Fruit fly (Drosophila melanogaster) whole organism, wandering third instar larva: ENCODE measurements around the gene CG43347.

Experiments used
- Abd-B ChIP-seq: fragments of >200 bp; optimal IDR thresholded peaks from 2 replicates; lab custom pipeline; 2017; ENCODE audit warnings: missing biosample characterization, missing genetic modification characterization
- Dfd ChIP-seq: fragments of >200 bp; optimal IDR thresholded peaks from 2 replicates; lab custom pipeline; 2017; ENCODE audit warnings: missing biosample characterization, missing genetic modification characterization
- HLH106 ChIP-seq: fragments of 200-800 bp; optimal IDR thresholded peaks from 3 replicates; lab custom pipeline; 2019; ENCODE audit warnings: missing biosample characterization, mild to moderate bottlenecking, missing genetic modification characterization, moderate library complexity
- Hr83 ChIP-seq: fragments of 200-300 bp; sonication (Bioruptor generic); optimal IDR thresholded peaks from 2 replicates; lab custom pipeline; 2016; ENCODE audit warnings: missing biosample characterization, mild to moderate bottlenecking, missing genetic modification characterization, moderate library complexity; ENCODE audit not compliant: poor library complexity, severe bottlenecking
- brk ChIP-seq: fragments of 200-800 bp; sonication (Bioruptor generic); optimal IDR thresholded peaks from 2 replicates; lab custom pipeline; 2016; ENCODE audit warnings: missing biosample characterization, mild to moderate bottlenecking, missing genetic modification characterization
- h ChIP-seq: fragments of 200-800 bp; sonication (Bioruptor generic); optimal IDR thresholded peaks from 3 replicates; lab custom pipeline; 2016; ENCODE audit warnings: missing biosample characterization, mild to moderate bottlenecking, missing genetic modification characterization
- jim ChIP-seq: fragments of 175-275, 200-325 bp; sonication (Bioruptor generic); optimal IDR thresholded peaks from 2 replicates; lab custom pipeline; 2016; ENCODE audit warnings: missing biosample characterization, mild to moderate bottlenecking, missing genetic modification characterization
- psq ChIP-seq: fragments of 200-800 bp; sonication (Bioruptor generic); optimal IDR thresholded peaks from 3 replicates; lab custom pipeline; 2017; ENCODE audit warnings: missing biosample characterization, mild to moderate bottlenecking, missing genetic modification characterization, moderate library complexity

DNA sequence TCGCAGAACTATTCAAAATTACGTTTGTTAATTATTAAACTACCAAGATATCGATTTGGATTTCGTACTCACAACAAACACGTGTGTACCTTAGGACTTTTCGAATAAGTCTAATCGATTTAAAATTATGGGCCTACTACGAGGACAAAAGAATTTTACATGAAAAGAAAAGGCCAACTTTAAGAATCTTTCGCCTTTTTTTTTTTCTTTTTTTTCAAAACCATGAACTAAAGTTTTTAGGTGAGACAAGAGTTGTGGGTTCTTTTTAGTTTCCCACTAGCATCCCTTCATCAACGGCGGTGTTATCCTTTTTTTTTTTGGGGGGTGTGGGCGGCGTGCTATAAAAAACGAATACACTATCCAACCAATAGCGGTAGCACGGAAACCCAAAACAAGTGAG lies 53.5 kb downstream of the CG43347 start, which contains the start of gene CG15296:
- TF ChIP-seq brk (GFP tag; lab: Kevin White, UChicago) (no peak), HLH106 (no peak), Dfd (no peak), Abd-B (GFP tag; lab: Kevin White, UChicago) (no peak), h (GFP tag; lab: Kevin White, UChicago) (no peak), Hr83 (GFP tag; lab: Kevin White, UChicago) (no peak), psq (no peak), jim (GFP tag; lab: Kevin White, UChicago) (no peak)
